Fruit fly (Drosophila melanogaster): ENCODE measurements around the gene GABPI.

DNA sequence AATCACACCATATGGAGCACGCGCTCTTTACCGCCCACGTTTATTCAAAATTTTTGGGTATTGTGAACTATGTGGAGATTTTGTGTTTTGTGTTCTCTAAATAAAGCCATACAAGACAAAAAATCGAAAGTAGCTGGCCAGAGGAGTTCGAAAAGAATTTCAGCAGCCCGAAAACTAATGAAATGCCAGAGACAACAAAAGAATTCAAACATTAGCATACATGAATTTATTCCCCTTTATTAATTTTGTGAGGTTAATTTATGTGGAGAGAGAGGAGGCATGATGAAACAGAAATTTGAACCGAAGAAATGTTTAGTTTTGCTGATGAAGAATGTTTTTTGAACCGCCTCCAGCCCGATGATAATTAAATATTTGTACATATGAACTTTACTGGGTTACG, 24.1 kb upstream of the GABPI start:
- no peak for TF ChIP-seq CG10348 (GFP tag; IDR thresholded peaks at IDR 0.05)
- TF ChIP-seq CG8159 (tag; optimal IDR thresholded peaks at IDR 0.05), result no peak
- TF ChIP-seq gl (tag; optimal IDR thresholded peaks at IDR 0.05), result no peak
- TF ChIP-seq CG14655 (GFP tag; optimal IDR thresholded peaks at IDR 0.05), result no peak
- TF ChIP-seq CG4496 (GFP tag; IDR thresholded peaks at IDR 0.05), result no peak
- no peak for TF ChIP-seq Snoo (tag; optimal IDR thresholded peaks at IDR 0.05)
- TF ChIP-seq fd96Ca (GFP tag; IDR thresholded peaks at IDR 0.05), result no peak

Data from whole organism, pupa.